Fruit fly (Drosophila melanogaster) Kc167 (cell line): ENCODE measurements around the gene CG42828.

Experiments used
- h ChIP-seq: fragments of >200 bp; optimal IDR thresholded peaks from 3 replicates; lab custom pipeline; 2018; ENCODE audit warnings: missing external identifiers
- insv ChIP-seq: fragments of >200 bp; optimal IDR thresholded peaks from 3 replicates; lab custom pipeline; 2018; ENCODE audit warnings: missing external identifiers
- ttk ChIP-seq: sonication (Bioruptor generic); optimal IDR thresholded peaks from 2 replicates; lab custom pipeline; 2017; ENCODE audit warnings: missing external identifiers

- TF ChIP-seq insv (no peak), h (lab: Kevin White, UChicago) (no peak), ttk (lab: Kevin White, UChicago) (no peak)
Observed at dm6 chr3R:23393507-23393906, 20.0 kb downstream of the CG42828 start.
